Fruit fly (Drosophila melanogaster): Measurements from ENCODE around the gene robo2.

Gene robo2

DNA sequence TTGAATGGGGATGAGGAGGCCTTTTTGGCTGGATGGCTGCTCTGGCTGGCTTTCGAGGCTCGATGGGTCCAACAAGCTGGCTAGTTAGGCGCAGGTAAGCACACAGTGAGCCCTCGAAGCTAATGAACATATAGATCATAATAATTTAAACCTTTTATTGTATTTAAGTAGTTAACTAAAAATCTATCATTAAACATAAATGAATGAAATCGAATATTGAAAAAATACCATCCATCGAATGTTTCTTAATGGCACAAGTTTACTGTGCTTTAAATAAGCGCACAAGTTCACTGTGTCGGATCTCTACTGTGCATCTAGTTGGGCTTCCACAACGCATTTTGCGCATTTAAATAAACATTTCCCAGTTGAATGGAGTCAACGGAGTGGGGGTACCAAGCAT, 39.1 kb upstream of the robo2 start:
- TF ChIP-seq bsh (GFP tag; optimal IDR thresholded peaks at IDR 0.05) (peak in 1 of 2 experiments; percentile 40), sr (GFP tag; IDR thresholded peaks at IDR 0.05) (no peak), Xrp1 (GFP tag; IDR thresholded peaks at IDR 0.05) (0 out of 2 replicates have a peak, but pooled peaks have one; percentile 24), MBD-R2 (GFP tag; IDR thresholded peaks at IDR 0.05) (no peak), wdn (GFP tag; IDR thresholded peaks at IDR 0.05) (no peak), Med (GFP tag) (peak; percentile 1), row (GFP tag; IDR thresholded peaks at IDR 0.05) (peak; percentile 25; the same call in 1 of the 3 replicates), sens (GFP tag) (peak; percentile 12), grau (tag; optimal IDR thresholded peaks at IDR 0.05) (peak; percentile 68), oc (tag; optimal IDR thresholded peaks at IDR 0.05) (no peak), jumu (GFP tag; optimal IDR thresholded peaks at IDR 0.05) (no peak), nom (GFP tag; optimal IDR thresholded peaks at IDR 0.05) (peak; percentile 16), ftz-f1 (GFP tag; optimal IDR thresholded peaks at IDR 0.05) (no peak), prd (optimal IDR thresholded peaks at IDR 0.05) (no peak), prd (GFP tag; IDR thresholded peaks at IDR 0.05) (peak; percentile 24; the same call in 1 of the 3 replicates)

DNA sequence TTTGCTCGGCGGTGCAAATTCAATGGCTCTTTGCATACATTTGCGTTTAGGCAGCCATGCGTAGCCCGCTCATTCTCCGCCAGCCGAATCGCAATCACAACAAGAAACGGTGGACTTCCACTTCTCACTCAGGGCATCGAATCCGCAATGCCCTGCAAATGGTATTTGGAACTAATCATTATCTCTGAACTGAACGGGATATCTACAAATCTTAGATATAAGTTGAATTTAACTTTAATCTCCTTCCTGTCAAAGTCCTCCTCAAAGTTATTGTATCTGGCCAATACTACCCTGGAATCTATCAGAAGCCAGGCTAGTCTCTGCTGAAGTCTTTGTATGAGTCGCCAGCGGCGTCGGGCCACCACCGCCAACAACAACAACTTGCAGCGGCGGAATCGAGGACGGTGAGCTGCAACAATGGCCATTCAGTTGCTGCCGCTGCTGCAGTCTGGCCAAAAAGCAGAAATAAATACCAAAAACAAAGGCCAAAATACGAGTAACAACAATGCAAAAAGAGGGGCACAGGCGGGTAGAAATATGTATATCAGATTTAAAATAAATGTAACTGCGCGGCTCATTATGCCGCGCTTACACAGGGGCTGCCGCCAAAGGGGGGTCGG, 38.4 kb upstream of the robo2 start:
- TF ChIP-seq bsh (GFP tag; optimal IDR thresholded peaks at IDR 0.05): peak in 1 of 2 experiments; percentile 40
- peak; percentile 44; the same call in 1 of the 2 replicates for TF ChIP-seq crol (GFP tag; IDR thresholded peaks at IDR 0.05)
- no peak for TF ChIP-seq Rfx (GFP tag; IDR thresholded peaks at IDR 0.05)
- no peak for TF ChIP-seq vfl (GFP tag; optimal IDR thresholded peaks at IDR 0.05)
- no peak for TF ChIP-seq zf30C (GFP tag; optimal IDR thresholded peaks at IDR 0.05)
- no peak for TF ChIP-seq CG3281 (GFP tag; optimal IDR thresholded peaks at IDR 0.05)
- TF ChIP-seq Drgx (GFP tag; IDR thresholded peaks at IDR 0.05): peak; percentile 78
- TF ChIP-seq CG4360 (GFP tag; IDR thresholded peaks at IDR 0.05): peak; percentile 59
- TF ChIP-seq sens (GFP tag): peak; percentile 43

DNA sequence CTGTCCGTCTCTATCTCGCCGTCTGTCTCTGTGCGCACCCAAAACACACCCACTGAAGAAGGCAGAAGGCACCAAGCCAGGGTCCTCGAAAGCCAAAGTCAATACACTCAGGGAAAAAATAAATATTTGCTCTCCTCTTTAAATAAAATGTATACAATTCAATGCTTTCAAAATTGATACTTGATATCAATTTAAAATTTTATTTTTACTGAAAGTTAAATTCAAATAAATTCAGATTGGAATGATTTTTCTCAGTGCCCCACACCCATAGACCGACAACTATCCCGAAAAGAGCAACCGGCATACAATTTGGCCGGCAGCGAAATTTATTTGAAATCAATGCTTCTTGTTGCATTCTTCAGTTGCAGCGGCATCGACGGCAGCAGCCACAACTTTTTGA, 36.6 kb upstream of the robo2 start:
- TF ChIP-seq Med (GFP tag): peak; percentile 68
- TF ChIP-seq MBD-R2 (GFP tag; IDR thresholded peaks at IDR 0.05): no peak
- peak; percentile 54 for TF ChIP-seq ara (GFP tag; IDR thresholded peaks at IDR 0.05)
- peak; percentile 20 for TF ChIP-seq Ssrp (tag; optimal IDR thresholded peaks at IDR 0.05)
- no peak for TF ChIP-seq CG11085 (GFP tag; IDR thresholded peaks at IDR 0.05)
- no peak for TF ChIP-seq Oli (tag; optimal IDR thresholded peaks at IDR 0.05)
- no peak for TF ChIP-seq Scr (GFP tag; IDR thresholded peaks at IDR 0.05; ENCODE audit: partially characterized antibody)
- peak; percentile 57 for TF ChIP-seq Drgx (GFP tag; IDR thresholded peaks at IDR 0.05)
- TF ChIP-seq CG8765 (GFP tag; IDR thresholded peaks at IDR 0.05): peak; percentile 66; the same call in 1 of the 2 replicates
- TF ChIP-seq zen (tag; optimal IDR thresholded peaks at IDR 0.05): peak; percentile 72
- TF ChIP-seq CG10462 (GFP tag; optimal IDR thresholded peaks at IDR 0.05): no peak
- TF ChIP-seq CG13287 (GFP tag; IDR thresholded peaks at IDR 0.05; ENCODE audit: partially characterized antibody): no peak
- TF ChIP-seq CG15696 (tag; optimal IDR thresholded peaks at IDR 0.05): peak; percentile 71
- TF ChIP-seq CG14710 (tag; optimal IDR thresholded peaks at IDR 0.05): peak; percentile 24
- peak; percentile 7 for TF ChIP-seq CG1603 (tag; optimal IDR thresholded peaks at IDR 0.05)
- TF ChIP-seq CG17328 (GFP tag; IDR thresholded peaks at IDR 0.05): peak; percentile 43; the same call in 1 of the 2 replicates
- peak; percentile 14 for TF ChIP-seq Blimp-1 (GFP tag; optimal IDR thresholded peaks at IDR 0.05)
- no peak for TF ChIP-seq disco-r (GFP tag; optimal IDR thresholded peaks at IDR 0.05)
- TF ChIP-seq CG12942 (GFP tag; optimal IDR thresholded peaks at IDR 0.05): no peak
- peak; percentile 42; the same call in 1 of the 2 replicates for TF ChIP-seq CG6689 (GFP tag; IDR thresholded peaks at IDR 0.05)
- TF ChIP-seq vvl (GFP tag; IDR thresholded peaks at IDR 0.05): 0 out of 2 replicates have a peak, but pooled peaks have one; percentile 7
- peak; percentile 50 for TF ChIP-seq gem (tag; optimal IDR thresholded peaks at IDR 0.05)
- no peak for TF ChIP-seq CG14965 (GFP tag; optimal IDR thresholded peaks at IDR 0.05; ENCODE audit: borderline replicate concordance)
- TF ChIP-seq fd102C (GFP tag; optimal IDR thresholded peaks at IDR 0.05): peak; percentile 42
- TF ChIP-seq Usf (GFP tag; optimal IDR thresholded peaks at IDR 0.05): no peak
- peak; percentile 36; the same call in 1 of the 2 replicates for TF ChIP-seq dan (GFP tag; IDR thresholded peaks at IDR 0.05)
- TF ChIP-seq zfh1 (GFP tag; IDR thresholded peaks at IDR 0.05): 0 out of 3 replicates have a peak, but pooled peaks have one; percentile 36
- peak; percentile 47 for TF ChIP-seq CG10979 (tag; optimal IDR thresholded peaks at IDR 0.05)
